Fruit fly (Drosophila melanogaster) whole organism, embryonic: ENCODE measurements around the gene CG14370.

Experiments used
- Sry-β ChIP-seq: fragments of 200-800 bp; sonication (Bioruptor generic); optimal IDR thresholded peaks from 2 replicates; lab custom pipeline; 2018; ENCODE audit warnings: missing biosample characterization, mild to moderate bottlenecking, missing genetic modification characterization, moderate library complexity
- her ChIP-seq: fragments of 200-800 bp; sonication (Bioruptor generic); optimal IDR thresholded peaks from 2 replicates; lab custom pipeline; 2016; ENCODE audit warnings: missing biosample characterization, missing genetic modification characterization

DNA sequence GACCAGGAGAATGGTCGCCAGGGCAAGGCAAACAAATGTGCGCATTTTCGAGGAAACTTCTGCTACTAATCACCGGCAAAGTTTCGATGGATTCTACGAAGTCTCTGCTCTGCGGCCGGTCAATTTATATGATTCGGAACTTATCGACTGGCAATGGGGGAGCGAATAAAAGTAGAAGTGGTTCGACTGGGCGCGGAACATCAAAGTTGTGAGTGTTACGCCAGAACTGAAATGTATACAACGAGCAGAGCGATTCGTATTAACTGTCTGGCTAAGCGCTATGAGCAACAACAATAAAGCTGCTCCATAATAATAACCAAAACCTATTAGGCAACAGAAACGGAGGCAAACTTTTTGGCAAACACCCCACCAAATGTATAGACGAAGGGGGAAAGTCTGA, 24.5 kb downstream of the CG14370 start, which contains the start of gene CG9757:
- no peak for TF ChIP-seq Sry-β (GFP tag; lab: Kevin White, UChicago)
- TF ChIP-seq her = no peak
